Worm (Caenorhabditis elegans): ENCODE measurements around the gene C18H7.12.

The C18H7.12 gene

DNA sequence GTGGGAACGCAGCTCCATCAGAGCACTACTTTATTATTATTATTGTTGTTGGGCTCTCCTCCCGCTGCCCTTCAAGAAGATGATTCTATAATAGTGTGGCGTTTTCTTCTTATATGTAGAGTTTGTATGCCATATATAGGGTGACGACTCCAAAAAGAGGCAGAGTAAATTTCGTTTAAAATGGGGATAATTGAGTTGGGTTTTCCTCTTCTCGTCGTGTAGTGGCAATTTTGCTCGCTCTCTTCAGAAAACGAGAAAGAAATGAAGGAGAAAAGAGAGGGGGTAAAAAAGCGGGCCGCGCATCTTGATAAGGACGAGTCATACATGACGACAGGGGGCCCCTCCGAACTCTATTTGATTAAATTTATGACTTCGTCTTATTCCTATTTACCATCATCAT lies 24.2 kb downstream of the C18H7.12 start:
- TF ChIP-seq W03F9.2 (tag; optimal IDR thresholded peaks at IDR 0.05), result no peak
- TF ChIP-seq him-1 (tag; optimal IDR thresholded peaks at IDR 0.05), result no peak
- TF ChIP-seq dao-5 (tag; optimal IDR thresholded peaks at IDR 0.05), result no peak

DNA sequence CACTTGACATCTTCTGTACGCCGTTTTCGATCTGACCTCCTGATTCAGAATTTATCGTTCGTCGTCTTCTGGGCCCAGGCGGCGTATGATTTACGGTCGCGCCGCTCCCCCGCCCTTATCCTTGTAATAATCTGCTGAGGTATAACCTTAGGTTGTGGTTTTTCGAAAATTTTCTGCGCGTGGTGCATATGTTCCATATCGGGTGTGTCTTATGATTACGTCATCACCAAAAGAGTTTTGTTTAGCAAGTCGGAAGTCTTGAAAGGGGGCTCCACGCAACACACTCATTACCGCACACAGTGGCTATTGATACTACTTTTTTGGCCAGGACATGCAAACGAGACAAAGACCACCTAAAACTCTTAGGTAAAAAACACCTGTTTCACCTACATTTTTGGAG lies 26.8 kb downstream of the C18H7.12 start:
- no peak for TF ChIP-seq him-1 (tag; optimal IDR thresholded peaks at IDR 0.05)
- TF ChIP-seq W03F9.2 (tag; optimal IDR thresholded peaks at IDR 0.05), result no peak
- TF ChIP-seq dao-5 (tag; optimal IDR thresholded peaks at IDR 0.05), result no peak

- TF ChIP-seq W03F9.2 (tag; optimal IDR thresholded peaks at IDR 0.05), result no peak
- TF ChIP-seq him-1 (tag; optimal IDR thresholded peaks at IDR 0.05), result no peak
- no peak for TF ChIP-seq dao-5 (tag; optimal IDR thresholded peaks at IDR 0.05)
Measured at ce11 chrIV:560314-560713, 27.3 kb downstream of the C18H7.12 start.

DNA sequence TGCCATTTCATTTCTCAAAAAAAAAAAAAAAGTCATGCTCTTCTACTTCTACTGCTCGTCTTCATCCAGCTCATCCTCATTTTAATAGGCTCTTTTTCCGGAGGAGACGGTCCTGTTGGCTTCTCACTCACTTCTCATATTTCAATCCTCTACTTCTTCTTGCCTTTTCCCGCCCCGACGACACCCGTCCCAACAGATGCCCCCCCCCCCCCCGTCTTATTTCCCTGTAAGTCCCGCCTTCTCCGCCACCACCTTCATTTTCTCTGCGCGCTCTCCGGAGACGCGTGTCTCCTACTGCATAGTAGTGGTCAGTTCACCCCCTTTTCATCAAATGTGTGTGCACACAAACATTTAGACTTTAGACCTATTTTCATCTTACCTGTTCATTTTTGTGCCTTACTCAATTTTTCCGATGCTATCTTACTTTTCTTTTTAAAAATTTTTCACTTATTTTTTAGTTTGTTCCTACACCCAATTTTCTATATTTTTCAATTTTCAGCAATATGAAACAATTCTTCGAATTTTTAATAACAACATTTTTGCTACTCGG lies 28.8 kb downstream of the C18H7.12 start, which contains the start of gene efn-4:
Gene efn-4 (plus strand): TSS at position 500 of the 550 bp plus-strand sequence.
- no peak for TF ChIP-seq him-1 (tag; optimal IDR thresholded peaks at IDR 0.05)
- no peak for TF ChIP-seq W03F9.2 (tag; optimal IDR thresholded peaks at IDR 0.05)
- no peak for TF ChIP-seq dao-5 (tag; optimal IDR thresholded peaks at IDR 0.05)

- no peak for TF ChIP-seq him-1 (tag; optimal IDR thresholded peaks at IDR 0.05)
- TF ChIP-seq dao-5 (tag; optimal IDR thresholded peaks at IDR 0.05), result no peak
- TF ChIP-seq W03F9.2 (tag; optimal IDR thresholded peaks at IDR 0.05), result no peak
Measured at ce11 chrIV:554005-554404, 33.6 kb downstream of the C18H7.12 start.

DNA sequence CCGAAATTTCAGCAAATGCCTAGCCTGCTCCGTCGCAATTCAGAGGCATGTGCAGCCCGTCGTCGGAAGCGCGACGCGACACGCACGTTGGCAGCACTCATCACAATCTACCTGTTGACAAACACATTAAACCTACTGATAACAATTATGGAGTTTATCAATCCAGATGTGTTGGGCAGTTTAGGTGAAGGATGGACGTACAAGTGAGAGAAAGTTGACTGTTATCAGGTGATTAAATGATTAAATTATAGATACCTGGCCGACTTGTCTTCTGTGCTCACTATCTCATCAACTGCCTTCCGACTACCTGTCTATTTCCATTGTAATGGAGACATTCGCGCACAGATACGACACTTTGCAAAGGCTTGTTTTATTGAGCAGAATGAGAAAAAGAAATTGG lies 35.7 kb downstream of the C18H7.12 start:
- TF ChIP-seq dao-5 (tag; optimal IDR thresholded peaks at IDR 0.05), result no peak
- no peak for TF ChIP-seq him-1 (tag; optimal IDR thresholded peaks at IDR 0.05)
- no peak for TF ChIP-seq W03F9.2 (tag; optimal IDR thresholded peaks at IDR 0.05)

DNA sequence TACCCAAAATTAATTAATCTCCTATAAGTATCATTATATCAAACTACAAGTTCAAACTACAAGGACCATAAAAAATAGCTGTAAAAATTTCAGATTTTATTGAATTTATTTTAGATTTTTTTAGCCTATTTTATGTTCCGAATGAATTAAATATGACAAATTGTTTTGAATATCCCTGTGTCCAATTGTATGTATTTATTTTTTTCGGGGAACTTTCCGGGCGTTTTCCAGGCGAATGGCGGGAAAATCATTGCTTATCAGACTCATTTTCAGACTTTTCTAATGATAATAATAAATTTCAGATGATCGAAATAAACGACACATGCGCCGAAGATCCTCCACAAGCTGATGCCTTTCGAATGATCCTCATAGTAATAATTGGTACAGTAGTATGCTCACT lies 39.6 kb downstream of the C18H7.12 start, which contains the start of gene F56A11.4:
Gene F56A11.4 (plus strand): TSS at position 301 of the 400 bp plus-strand sequence.
- TF ChIP-seq dao-5 (tag; optimal IDR thresholded peaks at IDR 0.05), result no peak
- no peak for TF ChIP-seq him-1 (tag; optimal IDR thresholded peaks at IDR 0.05)
- TF ChIP-seq W03F9.2 (tag; optimal IDR thresholded peaks at IDR 0.05), result no peak

- TF ChIP-seq W03F9.2 (tag; optimal IDR thresholded peaks at IDR 0.05), result no peak
- TF ChIP-seq him-1 (tag; optimal IDR thresholded peaks at IDR 0.05), result no peak
- TF ChIP-seq dao-5 (tag; optimal IDR thresholded peaks at IDR 0.05), result no peak
Measured at ce11 chrIV:545852-546251, 41.8 kb downstream of the C18H7.12 start.
